Worm (Caenorhabditis elegans) whole organism, L2 larva: Measurements from ENCODE around the gene col-169.

Experiments
- C34F6.9 ChIP-seq: fragments of 150-350 bp; optimal IDR thresholded peaks from 2 replicates; lab custom pipeline; 2014; ENCODE audit warnings: missing biosample characterization, missing genetic modification characterization
- F13H6.1 ChIP-seq: sonication (generic microtip); optimal IDR thresholded peaks from 2 replicates; lab custom pipeline; 2016; ENCODE audit warnings: missing genetic modification characterization, missing compliant biosample characterization
- R02D3.7 ChIP-seq: fragments of 150-350 bp; optimal IDR thresholded peaks from 2 replicates; lab custom pipeline; 2014; ENCODE audit warnings: missing biosample characterization, missing genetic modification characterization
- Y55F3AM.14 ChIP-seq: fragments of 200-800 bp; sonication (Bioruptor generic); optimal IDR thresholded peaks from 2 replicates; lab custom pipeline; 2018; ENCODE audit warnings: mild to moderate bottlenecking, missing genetic modification characterization, missing compliant biosample characterization
- ZK546.5 ChIP-seq: sonication (generic microtip); optimal IDR thresholded peaks from 2 replicates; lab custom pipeline; 2017; ENCODE audit warnings: missing biosample characterization, missing genetic modification characterization
- alr-1 ChIP-seq: fragments of 150-350 bp; optimal IDR thresholded peaks from 2 replicates; lab custom pipeline; 2014; ENCODE audit warnings: missing biosample characterization, missing genetic modification characterization
- aly-2 ChIP-seq: fragments of 150-350 bp; optimal IDR thresholded peaks from 2 replicates; lab custom pipeline; 2014; ENCODE audit warnings: missing biosample characterization, missing genetic modification characterization
- ama-1 ChIP-seq: fragments of 150-350 bp; optimal IDR thresholded peaks from 2 replicates; lab custom pipeline; 2018; ENCODE audit warnings: inconsistent platforms
- blmp-1 ChIP-seq: sonication (generic microtip); optimal IDR thresholded peaks from 2 replicates; lab custom pipeline; 2017; ENCODE audit warnings: missing genetic modification characterization, mild to moderate bottlenecking, missing compliant biosample characterization, antibody characterized with exemption, moderate library complexity; ENCODE audit not compliant: insufficient read depth
- ceh-16 ChIP-seq: fragments of 150-350 bp; optimal IDR thresholded peaks from 2 replicates; lab custom pipeline; 2014; ENCODE audit warnings: missing biosample characterization, missing genetic modification characterization
- ceh-82 ChIP-seq: fragments of 150-350 bp; optimal IDR thresholded peaks from 2 replicates; lab custom pipeline; 2014; ENCODE audit warnings: missing biosample characterization, missing genetic modification characterization
- crh-2 ChIP-seq: sonication (generic microtip); optimal IDR thresholded peaks from 2 replicates; lab custom pipeline; 2017; ENCODE audit warnings: missing biosample characterization, missing genetic modification characterization
- dmd-4 ChIP-seq: sonication (generic microtip); optimal IDR thresholded peaks from 2 replicates; lab custom pipeline; 2017; ENCODE audit warnings: missing biosample characterization, missing genetic modification characterization
- elt-1 ChIP-seq: fragments of 150-350 bp; optimal IDR thresholded peaks from 2 replicates; lab custom pipeline; 2014; ENCODE audit warnings: missing biosample characterization, missing genetic modification characterization
- elt-3 ChIP-seq: sonication (generic microtip); optimal IDR thresholded peaks from 2 replicates; lab custom pipeline; 2017; ENCODE audit warnings: missing biosample characterization, missing genetic modification characterization
- fos-1 ChIP-seq: fragments of 150-350 bp; optimal IDR thresholded peaks from 2 replicates; lab custom pipeline; 2014; ENCODE audit warnings: missing biosample characterization, missing genetic modification characterization
- gmeb-1 ChIP-seq: fragments of 150-350 bp; optimal IDR thresholded peaks from 2 replicates; lab custom pipeline; 2014; ENCODE audit warnings: missing biosample characterization, missing genetic modification characterization
- lin-11 ChIP-seq: fragments of 150-350 bp; sonication (generic microtip); optimal IDR thresholded peaks from 2 replicates; lab custom pipeline; 2014; ENCODE audit warnings: missing biosample characterization, missing genetic modification characterization, inconsistent platforms, mixed read lengths
- lin-13 ChIP-seq: fragments of 150-350 bp; optimal IDR thresholded peaks from 2 replicates; lab custom pipeline; 2014; ENCODE audit warnings: missing biosample characterization, missing genetic modification reagents, missing genetic modification characterization
- lin-39 ChIP-seq: fragments of 150-350 bp; optimal IDR thresholded peaks from 2 replicates; lab custom pipeline; 2014; ENCODE audit warnings: missing biosample characterization, missing genetic modification reagents, missing genetic modification characterization
- lsy-2 ChIP-seq, 2 experiments: fragments of 150-350 bp in 1 of 2; sonication (generic microtip) in 1 of 2; optimal IDR thresholded peaks; 2 replicates each; lab custom pipeline; 2014 to 2017; ENCODE audit warnings: missing biosample characterization in 2 of 2, missing genetic modification characterization in 2 of 2
- mab-5 ChIP-seq: fragments of 150-350 bp; optimal IDR thresholded peaks from 2 replicates; lab custom pipeline; 2014; ENCODE audit warnings: missing biosample characterization, missing genetic modification characterization
- mbf-1 ChIP-seq: sonication (generic microtip); optimal IDR thresholded peaks from 2 replicates; lab custom pipeline; 2017; ENCODE audit warnings: missing biosample characterization, missing genetic modification characterization
- mdl-1 ChIP-seq, 2 experiments: fragments of 150-350 bp in 1 of 2; sonication (generic microtip) in 1 of 2; optimal IDR thresholded peaks; 2 replicates each; lab custom pipeline; 2017; ENCODE audit warnings: missing biosample characterization in 2 of 2, missing genetic modification characterization in 2 of 2
- nhr-10 ChIP-seq: sonication (generic microtip); optimal IDR thresholded peaks from 2 replicates; lab custom pipeline; 2017; ENCODE audit warnings: missing biosample characterization, missing genetic modification characterization
- nhr-11 ChIP-seq: fragments of 150-350 bp; optimal IDR thresholded peaks from 2 replicates; lab custom pipeline; 2014; ENCODE audit warnings: missing biosample characterization, missing genetic modification characterization
- nhr-12 ChIP-seq: fragments of 150-350 bp; optimal IDR thresholded peaks from 2 replicates; lab custom pipeline; 2014; ENCODE audit warnings: missing biosample characterization, missing genetic modification characterization
- nhr-129 ChIP-seq: fragments of 150-350 bp; optimal IDR thresholded peaks from 2 replicates; lab custom pipeline; 2014; ENCODE audit warnings: missing biosample characterization, missing genetic modification characterization
- nhr-21 ChIP-seq: fragments of 150-350 bp; optimal IDR thresholded peaks from 2 replicates; lab custom pipeline; 2014; ENCODE audit warnings: missing biosample characterization, missing genetic modification characterization
- nhr-23 ChIP-seq: fragments of 150-350 bp; optimal IDR thresholded peaks from 2 replicates; lab custom pipeline; 2014; ENCODE audit warnings: missing biosample characterization, missing genetic modification reagents, missing genetic modification characterization
- nhr-237 ChIP-seq: fragments of 150-350 bp; optimal IDR thresholded peaks from 2 replicates; lab custom pipeline; 2014; ENCODE audit warnings: missing biosample characterization, missing genetic modification characterization
- nhr-25 ChIP-seq: fragments of 150-350 bp; sonication (generic microtip); optimal IDR thresholded peaks from 3 replicates; lab custom pipeline; 2014; ENCODE audit warnings: missing biosample characterization, missing genetic modification characterization
- nhr-6 ChIP-seq: fragments of 150-350 bp; optimal IDR thresholded peaks from 2 replicates; lab custom pipeline; 2014; ENCODE audit warnings: missing biosample characterization, missing genetic modification characterization
- nhr-77 ChIP-seq: fragments of 150-350 bp; optimal IDR thresholded peaks from 2 replicates; lab custom pipeline; 2014; ENCODE audit warnings: missing biosample characterization, missing genetic modification characterization
- peb-1 ChIP-seq: fragments of 150-350 bp; optimal IDR thresholded peaks from 2 replicates; lab custom pipeline; 2014; ENCODE audit warnings: missing biosample characterization, missing genetic modification characterization
- sem-4 ChIP-seq: fragments of 150-350 bp; optimal IDR thresholded peaks from 2 replicates; lab custom pipeline; 2014; ENCODE audit warnings: missing biosample characterization, missing genetic modification reagents, missing genetic modification characterization
- skn-1 ChIP-seq: sonication (generic microtip); optimal IDR thresholded peaks from 2 replicates; lab custom pipeline; 2017; ENCODE audit warnings: missing biosample characterization, missing genetic modification characterization
- sma-3 ChIP-seq: sonication (generic microtip); optimal IDR thresholded peaks from 2 replicates; lab custom pipeline; 2016; ENCODE audit warnings: missing genetic modification reagents, missing genetic modification characterization, missing compliant biosample characterization
- sma-9 ChIP-seq, 2 experiments: fragments of 150-350 bp in 1 of 2; sonication (generic microtip) in 1 of 2; optimal IDR thresholded peaks; 2 replicates each; lab custom pipeline; 2014 to 2016; ENCODE audit warnings: missing genetic modification characterization in 2 of 2, mild to moderate bottlenecking in 1 of 2, missing biosample characterization in 1 of 2, missing compliant biosample characterization in 1 of 2, missing genetic modification reagents in 1 of 2, moderate library complexity in 1 of 2
- snpc-4 ChIP-seq: fragments of 150-350 bp; optimal IDR thresholded peaks from 2 replicates; lab custom pipeline; 2014; ENCODE audit warnings: missing biosample characterization, missing genetic modification characterization
- unc-39 ChIP-seq: fragments of 150-350 bp; optimal IDR thresholded peaks from 2 replicates; lab custom pipeline; 2014; ENCODE audit warnings: missing biosample characterization, missing genetic modification characterization
- unc-55 ChIP-seq: fragments of 150-350 bp; sonication (generic microtip); optimal IDR thresholded peaks from 3 replicates; lab custom pipeline; 2014; ENCODE audit warnings: missing biosample characterization, missing genetic modification reagents, missing genetic modification characterization
- unc-62 ChIP-seq: fragments of 150-350 bp; optimal IDR thresholded peaks from 2 replicates; lab custom pipeline; 2014; ENCODE audit warnings: missing biosample characterization, missing genetic modification reagents, missing genetic modification characterization
- zag-1 ChIP-seq: fragments of 150-350 bp; optimal IDR thresholded peaks from 2 replicates; lab custom pipeline; 2014; ENCODE audit warnings: missing biosample characterization, missing genetic modification characterization
- ztf-1 ChIP-seq: fragments of 200-800 bp; sonication (Bioruptor generic); conservative IDR thresholded peaks from 2 replicates; pipeline ENCODE4 v1.3.6; 2022; ENCODE audit warnings: missing genetic modification characterization, missing compliant biosample characterization

Gene col-169

ce11 chrX:6328860-6329259 lies at the start of gene col-169:
col-169 (plus strand) TSS chrX:6329160.
- TF ChIP-seq snpc-4 (no peak), alr-1 (no peak), nhr-237 (tag; lab: Kevin White, UChicago) (no peak), C34F6.9 (tag; lab: Kevin White, UChicago) (no peak), dmd-4 (tag; lab: Kevin White, UChicago) (no peak), nhr-11 (tag; lab: Kevin White, UChicago) (no peak), nhr-12 (tag; lab: Kevin White, UChicago) (no peak), mab-5 (no peak), mbf-1 (tag; lab: Kevin White, UChicago) (no peak), R02D3.7 (tag; lab: Kevin White, UChicago) (no peak), Y55F3AM.14 (no peak)

ce11 chrX:6279625-6280024 lies 49.3 kb upstream of the col-169 start, which contains the start of gene col-166:
col-166 (plus strand) TSS chrX:6280016.
- TF ChIP-seq zag-1 (tag; lab: Kevin White, UChicago) (no peak), unc-55 (GFP tag; lab: Kevin White, UChicago) (no peak), fos-1 (tag; lab: Kevin White, UChicago) (no peak), mbf-1 (tag; lab: Kevin White, UChicago) (no peak), crh-2 (tag; lab: Kevin White, UChicago) (peak; percentile 16), aly-2 (no peak), nhr-25 (tag; lab: Kevin White, UChicago) (peak; percentile 60), ztf-1 (GFP tag; lab: Robert Waterston, UW) (no peak), nhr-77 (tag; lab: Kevin White, UChicago) (no peak), sma-9 (GFP tag; optimal IDR thresholded peaks at IDR 0.05; lab: Kevin White, UChicago) (peak; percentile 38), sma-9 (tag; optimal IDR thresholded peaks at IDR 0.05; lab: Kevin White, UChicago) (no peak), alr-1 (no peak), mdl-1 (tag; optimal IDR thresholded peaks at IDR 0.05; lab: Kevin White, UChicago) (no peak), skn-1 (tag; lab: Kevin White, UChicago) (no peak), unc-62 (GFP tag; lab: Kevin White, UChicago) (no peak), elt-1 (no peak), Y55F3AM.14 (no peak), nhr-11 (tag; lab: Kevin White, UChicago) (no peak), blmp-1 (tag; lab: Kevin White, UChicago) (peak; percentile 30), lin-13 (GFP tag; lab: Kevin White, UChicago) (peak; percentile 17), snpc-4 (no peak), ama-1 (lab: Kevin White, UChicago) (peak; percentile 94), ceh-16 (tag; lab: Kevin White, UChicago) (no peak), sem-4 (no peak), lsy-2 (tag; optimal IDR thresholded peaks at IDR 0.05; lab: Kevin White, UChicago) (no peak), elt-3 (tag; lab: Kevin White, UChicago) (no peak), nhr-129 (no peak), unc-39 (no peak), sma-3 (GFP tag; lab: Kevin White, UChicago) (peak; percentile 59), lin-39 (tag; lab: Kevin White, UChicago) (no peak), nhr-10 (tag; lab: Kevin White, UChicago) (no peak), ZK546.5 (no peak), F13H6.1 (tag; lab: Kevin White, UChicago) (no peak)

ce11 chrX:6280998-6281397 lies 48.0 kb upstream of the col-169 start:
- TF ChIP-seq mab-5 (no peak), sma-3 (GFP tag; lab: Kevin White, UChicago) (peak; percentile 38), gmeb-1 (tag; lab: Kevin White, UChicago) (no peak), F13H6.1 (tag; lab: Kevin White, UChicago) (no peak), dmd-4 (tag; lab: Kevin White, UChicago) (no peak), nhr-10 (tag; lab: Kevin White, UChicago) (no peak), nhr-6 (tag; lab: Kevin White, UChicago) (peak; percentile 57), mdl-1 (tag; optimal IDR thresholded peaks at IDR 0.05; lab: Kevin White, UChicago) (no peak), lsy-2 (tag; optimal IDR thresholded peaks at IDR 0.05; lab: Kevin White, UChicago) (no peak), lin-13 (GFP tag; lab: Kevin White, UChicago) (peak; percentile 8), nhr-77 (tag; lab: Kevin White, UChicago) (no peak), R02D3.7 (tag; lab: Kevin White, UChicago) (no peak), fos-1 (tag; lab: Kevin White, UChicago) (no peak), sma-9 (GFP tag; optimal IDR thresholded peaks at IDR 0.05; lab: Kevin White, UChicago) (peak; percentile 3), sma-9 (tag; optimal IDR thresholded peaks at IDR 0.05; lab: Kevin White, UChicago) (no peak), lin-39 (tag; lab: Kevin White, UChicago) (no peak), aly-2 (no peak), C34F6.9 (tag; lab: Kevin White, UChicago) (no peak), ama-1 (lab: Kevin White, UChicago) (peak; percentile 60), ZK546.5 (no peak), nhr-237 (tag; lab: Kevin White, UChicago) (no peak), nhr-12 (tag; lab: Kevin White, UChicago) (no peak), alr-1 (no peak), ceh-16 (tag; lab: Kevin White, UChicago) (no peak), nhr-25 (tag; lab: Kevin White, UChicago) (peak; percentile 79), snpc-4 (no peak), lin-11 (tag; lab: Kevin White, UChicago) (no peak), elt-3 (tag; lab: Kevin White, UChicago) (no peak), sem-4 (no peak), peb-1 (tag; lab: Kevin White, UChicago) (no peak), ztf-1 (GFP tag; lab: Robert Waterston, UW) (no peak), nhr-21 (no peak), nhr-129 (no peak), elt-1 (no peak), ceh-82 (no peak), nhr-23 (no peak), skn-1 (tag; lab: Kevin White, UChicago) (no peak)
